Worm (Caenorhabditis elegans) whole organism, L4 larva: ENCODE data around the gene srsx-21.

ENCODE experiments used
- ama-1 ChIP-seq: fragments of 150-350 bp; optimal IDR thresholded peaks from 2 replicates; lab custom pipeline; 2014; ENCODE audit warnings: inconsistent platforms, mixed read lengths
- nhr-237 ChIP-seq: sonication (generic microtip); optimal IDR thresholded peaks from 2 replicates; lab custom pipeline; 2017; ENCODE audit warnings: missing biosample characterization, missing genetic modification characterization
- zag-1 ChIP-seq: fragments of 150-350 bp; optimal IDR thresholded peaks from 2 replicates; lab custom pipeline; 2014; ENCODE audit warnings: missing biosample characterization, missing genetic modification characterization
- zip-11 ChIP-seq: fragments of 200-800 bp; sonication (Bioruptor generic); IDR thresholded peaks from 2 replicates; pipeline ENCODE4 v1.3.6; 2022; ENCODE audit warnings: missing genetic modification characterization, missing compliant biosample characterization

ce11 chrV:9812216-9812615 lies 25.6 kb upstream of the srsx-21 start:
- TF ChIP-seq zag-1 (tag; lab: Kevin White, UChicago) (no peak), ama-1 (lab: Kevin White, UChicago) (no peak), zip-11 (GFP tag; lab: Robert Waterston, UW) (no peak), nhr-237 (tag; lab: Kevin White, UChicago) (no peak)
